Fruit fly (Drosophila melanogaster): Measurements from ENCODE around the gene CG34432.

DNA sequence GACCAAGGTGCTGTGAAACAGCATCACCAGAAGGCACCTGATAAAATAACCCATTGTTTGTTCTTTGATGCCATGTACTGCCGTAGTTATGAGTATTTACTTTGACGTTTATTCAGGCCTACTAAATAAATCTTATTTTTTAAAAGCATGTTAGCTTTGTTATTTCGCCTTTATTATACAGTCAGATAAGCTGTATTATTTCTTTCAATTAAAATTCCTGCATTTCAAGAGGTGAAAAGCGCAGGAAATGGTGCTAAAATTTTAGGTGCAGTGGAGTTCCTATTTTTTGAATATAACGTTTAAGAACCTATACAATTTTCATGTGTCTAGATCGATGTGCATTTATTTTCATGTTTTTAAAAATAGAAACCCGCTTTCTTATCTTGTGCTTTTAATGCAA lies 3.2 kb upstream of the CG34432 start, which contains the start of gene CG31013:
- no peak for TF ChIP-seq Sin3A (optimal IDR thresholded peaks at IDR 0.05)
- TF ChIP-seq ttk (optimal IDR thresholded peaks at IDR 0.05) = no peak
- TF ChIP-seq psq (optimal IDR thresholded peaks at IDR 0.05) = no peak
- no peak for TF ChIP-seq insv (optimal IDR thresholded peaks at IDR 0.05)
- no peak for TF ChIP-seq Myc (optimal IDR thresholded peaks at IDR 0.05)
